Worm (Caenorhabditis elegans) whole organism, early embryonic: ENCODE results near the gene T26H5.10.

Experiments used
- B0310.2 ChIP-seq: sonication (generic microtip); optimal IDR thresholded peaks from 2 replicates; lab custom pipeline; 2016; ENCODE audit warnings: mild to moderate bottlenecking, missing genetic modification characterization, missing compliant biosample characterization
- ama-1 ChIP-seq: fragments of 150-350 bp; optimal IDR thresholded peaks from 2 replicates; lab custom pipeline; 2014
- ceh-13 ChIP-seq: fragments of 200-800 bp; sonication (Bioruptor generic); optimal IDR thresholded peaks from 2 replicates; lab custom pipeline; 2018; ENCODE audit warnings: mild to moderate bottlenecking, missing genetic modification characterization, missing compliant biosample characterization
- ceh-36 ChIP-seq: sonication (generic microtip); optimal IDR thresholded peaks from 2 replicates; lab custom pipeline; 2016; ENCODE audit warnings: missing genetic modification characterization, inconsistent platforms, missing compliant biosample characterization
- flt-1 ChIP-seq: fragments of 200-800 bp; sonication (Bioruptor generic); IDR thresholded peaks from 2 replicates; pipeline ENCODE4 v1.3.6; 2022; ENCODE audit warnings: missing genetic modification characterization, missing compliant biosample characterization
- hmbx-1 ChIP-seq: sonication (generic microtip); optimal IDR thresholded peaks from 2 replicates; lab custom pipeline; 2016; ENCODE audit warnings: mild to moderate bottlenecking, missing genetic modification characterization, missing compliant biosample characterization
- hnd-1 ChIP-seq: sonication (generic microtip); optimal IDR thresholded peaks from 2 replicates; lab custom pipeline; 2016; ENCODE audit warnings: missing genetic modification characterization, missing compliant biosample characterization
- pes-1 ChIP-seq: fragments of 200-800 bp; sonication (Bioruptor generic); IDR thresholded peaks from 2 replicates; pipeline ENCODE4 v1.3.6; 2022; ENCODE audit warnings: missing genetic modification reagents, missing genetic modification characterization, missing compliant biosample characterization
- scrt-1 ChIP-seq: fragments of 200-800 bp; sonication (Bioruptor generic); IDR thresholded peaks from 2 replicates; pipeline ENCODE4 v1.3.6; 2022; ENCODE audit warnings: missing genetic modification characterization, missing compliant biosample characterization
- tbx-11 ChIP-seq: fragments of 200-800 bp; sonication (Bioruptor generic); IDR thresholded peaks from 2 replicates; pipeline ENCODE4 v1.3.6; 2022; ENCODE audit warnings: missing genetic modification characterization, missing compliant biosample characterization
- tbx-37 ChIP-seq: fragments of 200-800 bp; sonication (Bioruptor generic); conservative IDR thresholded peaks from 2 replicates; pipeline ENCODE4 v1.3.6; 2022; ENCODE audit warnings: missing genetic modification reagents, missing genetic modification characterization, missing compliant biosample characterization
- tra-4 ChIP-seq: sonication (generic microtip); optimal IDR thresholded peaks from 2 replicates; lab custom pipeline; 2017; ENCODE audit warnings: missing genetic modification characterization, missing compliant biosample characterization

DNA sequence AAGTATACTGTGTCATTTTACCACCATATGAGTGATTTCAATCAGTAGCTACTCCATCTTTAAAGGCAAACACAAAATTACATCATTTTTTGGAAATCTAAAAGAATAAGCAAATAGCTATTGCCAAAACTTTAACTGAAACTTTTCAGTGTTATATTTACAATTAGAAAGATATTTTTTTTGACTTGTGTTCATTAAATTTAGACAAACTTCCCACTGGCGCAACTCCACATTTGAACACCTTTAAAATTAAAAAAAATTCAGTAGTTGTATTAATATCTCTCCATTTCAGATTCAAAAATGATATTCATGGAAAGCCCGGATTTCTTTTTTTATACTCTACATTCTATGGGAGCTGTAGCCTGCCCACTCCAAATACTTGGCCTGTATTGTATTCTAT is 29.8 kb downstream of the T26H5.10 start, which contains the start of gene srh-264:
- TF ChIP-seq ama-1 (no peak), flt-1 (GFP tag; lab: Robert Waterston, UW) (no peak), hnd-1 (tag; lab: Kevin White, UChicago) (no peak), ceh-36 (tag; lab: Kevin White, UChicago) (no peak), tbx-11 (GFP tag; lab: Robert Waterston, UW) (no peak), scrt-1 (GFP tag; lab: Robert Waterston, UW) (no peak), tra-4 (tag; lab: Kevin White, UChicago) (no peak), hmbx-1 (no peak), B0310.2 (no peak), ceh-13 (GFP tag; lab: Kevin White, UChicago) (no peak), tbx-37 (GFP tag; lab: Robert Waterston, UW) (no peak), pes-1 (GFP tag; lab: Robert Waterston, UW) (no peak)
